Fruit fly (Drosophila melanogaster) Kc167 (cell line): ENCODE measurements around the gene CG10803.

ENCODE experiments used
- Myc ChIP-seq: fragments of >200 bp; optimal IDR thresholded peaks from 2 replicates; lab custom pipeline; 2017; ENCODE audit warnings: missing external identifiers
- Sin3A ChIP-seq: fragments of >200 bp; optimal IDR thresholded peaks from 2 replicates; lab custom pipeline; 2018; ENCODE audit warnings: missing external identifiers
- h ChIP-seq: fragments of >200 bp; optimal IDR thresholded peaks from 3 replicates; lab custom pipeline; 2018; ENCODE audit warnings: missing external identifiers
- insv ChIP-seq: fragments of >200 bp; optimal IDR thresholded peaks from 3 replicates; lab custom pipeline; 2018; ENCODE audit warnings: missing external identifiers
- psq ChIP-seq: fragments of >200 bp; optimal IDR thresholded peaks from 2 replicates; lab custom pipeline; 2017; ENCODE audit warnings: missing external identifiers
- ttk ChIP-seq: sonication (Bioruptor generic); optimal IDR thresholded peaks from 2 replicates; lab custom pipeline; 2017; ENCODE audit warnings: missing external identifiers

Gene CG10803

dm6 chrX:3485304-3485703 lies at the start of gene CG10803, which contains the start of gene CG14270:
TSS of gene CG10803 (plus strand) at chrX:3485650.
TSS of gene CG14270 (minus strand) at chrX:3485378.
- TF ChIP-seq Myc (lab: Kevin White, UChicago) (no peak), insv (lab: Kevin White, UChicago) (no peak), ttk (no peak), psq (lab: Kevin White, UChicago) (no peak), h (lab: Kevin White, UChicago) (no peak), Sin3A (no peak)

- no peak for TF ChIP-seq insv (lab: Kevin White, UChicago)
- TF ChIP-seq Myc (lab: Kevin White, UChicago), result no peak
- no peak for TF ChIP-seq psq (lab: Kevin White, UChicago)
- TF ChIP-seq Sin3A, result no peak
- no peak for TF ChIP-seq h (lab: Kevin White, UChicago)
- TF ChIP-seq ttk, result no peak
These were observed 49.7 kb upstream of the CG10803 start, which contains the start of gene CG14269 for dm6 chrX:3435707-3436106. TSS of gene CG14269 (minus strand) at chrX:3435807.

dm6 chrX:3436183-3436582 lies 49.3 kb upstream of the CG10803 start:
- TF ChIP-seq Sin3A (no peak), psq (lab: Kevin White, UChicago) (no peak), insv (lab: Kevin White, UChicago) (no peak), Myc (lab: Kevin White, UChicago) (no peak)

DNA sequence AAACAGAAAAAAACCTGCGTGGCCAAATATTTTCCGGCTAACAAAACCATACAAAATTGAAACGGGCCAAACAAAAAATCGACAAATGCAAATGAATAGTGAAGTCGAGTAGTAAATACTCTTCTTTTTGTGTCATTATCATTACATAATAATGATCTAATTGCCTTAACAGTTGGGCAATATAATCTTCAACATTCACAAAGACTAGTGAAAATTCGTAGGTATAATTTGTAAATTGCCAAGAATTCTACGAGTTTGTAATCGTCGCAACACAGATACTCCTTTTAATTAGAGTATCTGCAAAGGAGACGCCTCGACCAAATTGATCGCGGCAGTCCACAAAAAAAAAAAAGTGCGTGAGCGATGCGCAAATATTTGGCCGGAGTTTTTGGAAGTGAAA lies 48.0 kb upstream of the CG10803 start:
- TF ChIP-seq h (lab: Kevin White, UChicago) (no peak), Sin3A (no peak), psq (lab: Kevin White, UChicago) (no peak), Myc (lab: Kevin White, UChicago) (no peak), ttk (no peak), insv (lab: Kevin White, UChicago) (no peak)

DNA sequence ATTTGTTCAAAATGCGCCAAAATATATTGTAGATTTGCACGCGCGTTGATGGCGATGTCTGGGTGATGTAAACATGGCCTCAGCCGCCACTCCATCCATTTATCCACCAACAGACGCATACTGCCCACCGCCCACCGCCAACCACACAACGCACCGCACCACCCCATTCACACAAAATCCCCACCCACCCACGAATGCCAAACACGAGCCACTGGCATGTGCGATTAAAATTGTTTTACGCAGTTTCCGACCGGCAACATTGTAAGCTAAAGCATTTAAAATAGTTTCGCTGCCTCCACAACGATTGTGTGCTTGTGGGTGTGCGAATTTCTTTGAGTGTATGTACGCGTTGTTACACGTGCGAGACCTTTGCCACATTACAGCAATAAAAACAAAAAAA lies 44.9 kb upstream of the CG10803 start:
- TF ChIP-seq h (lab: Kevin White, UChicago), result no peak
- TF ChIP-seq psq (lab: Kevin White, UChicago), result no peak
- TF ChIP-seq Sin3A, result no peak
- no peak for TF ChIP-seq insv (lab: Kevin White, UChicago)
- no peak for TF ChIP-seq ttk
- no peak for TF ChIP-seq Myc (lab: Kevin White, UChicago)

DNA sequence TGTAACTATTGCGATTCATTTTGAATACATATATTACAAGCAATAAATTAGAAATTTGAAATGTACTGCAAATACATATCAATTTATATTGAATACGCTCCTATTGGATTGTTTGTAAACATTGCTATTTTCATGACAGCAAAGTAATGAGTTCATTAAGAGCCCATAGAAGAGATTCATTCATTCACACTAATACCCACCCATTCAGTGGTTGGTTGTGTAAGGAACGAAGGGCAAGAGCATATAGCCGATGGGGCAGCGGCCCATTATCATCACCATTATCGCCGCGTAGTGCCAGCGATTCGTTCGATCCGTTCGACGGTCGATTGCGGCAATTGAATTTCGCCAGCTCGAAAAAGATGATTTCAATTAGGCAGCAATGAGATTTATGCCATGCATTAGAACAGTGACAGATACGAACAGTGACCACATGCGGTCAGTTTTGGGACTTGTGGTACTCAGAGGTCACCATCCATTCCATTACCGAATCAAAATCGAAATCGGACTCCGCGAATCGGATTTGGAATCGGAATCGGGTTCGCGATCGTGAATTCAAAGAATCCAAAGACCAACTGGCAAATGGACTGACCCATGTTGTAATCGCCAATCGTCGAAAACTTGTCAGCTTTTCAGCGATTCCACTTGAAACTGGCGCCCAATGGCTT lies 42.8 kb upstream of the CG10803 start:
- no peak for TF ChIP-seq ttk

- TF ChIP-seq insv (lab: Kevin White, UChicago) (no peak), Sin3A (no peak), Myc (lab: Kevin White, UChicago) (no peak), psq (lab: Kevin White, UChicago) (no peak), ttk (no peak), h (lab: Kevin White, UChicago) (no peak)
These were observed 41.5 kb upstream of the CG10803 start for dm6 chrX:3443902-3444301.

DNA sequence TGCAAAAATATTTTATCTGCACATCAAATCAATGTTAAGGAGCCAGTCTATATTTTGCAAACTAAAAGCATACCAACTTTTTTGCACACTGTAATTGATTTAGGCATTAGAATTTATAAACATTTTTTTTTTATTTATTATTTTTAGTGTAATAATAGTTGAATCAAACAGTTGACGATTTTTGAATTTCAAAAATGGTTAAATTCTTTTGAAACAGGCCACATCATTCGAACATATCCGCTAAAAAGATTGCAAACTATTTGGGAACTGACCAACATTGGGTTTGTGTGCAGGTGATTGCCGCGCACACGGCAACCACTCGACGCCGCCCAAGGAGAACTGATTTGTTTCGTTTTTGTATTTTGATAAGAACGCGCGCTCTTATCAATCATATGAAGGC lies 40.6 kb upstream of the CG10803 start:
- TF ChIP-seq ttk, result no peak
- TF ChIP-seq Sin3A, result no peak
- no peak for TF ChIP-seq Myc (lab: Kevin White, UChicago)
- no peak for TF ChIP-seq h (lab: Kevin White, UChicago)
- no peak for TF ChIP-seq insv (lab: Kevin White, UChicago)

- TF ChIP-seq ttk, result no peak
- TF ChIP-seq h (lab: Kevin White, UChicago), result no peak
- no peak for TF ChIP-seq psq (lab: Kevin White, UChicago)
- TF ChIP-seq Myc (lab: Kevin White, UChicago), result no peak
- TF ChIP-seq Sin3A, result no peak
- no peak for TF ChIP-seq insv (lab: Kevin White, UChicago)
These were observed 39.3 kb upstream of the CG10803 start for dm6 chrX:3446157-3446556.

dm6 chrX:3446650-3447049 lies 38.8 kb upstream of the CG10803 start:
- TF ChIP-seq insv (lab: Kevin White, UChicago) (no peak), Sin3A (no peak), ttk (no peak), h (lab: Kevin White, UChicago) (no peak), Myc (lab: Kevin White, UChicago) (no peak), psq (lab: Kevin White, UChicago) (no peak)

DNA sequence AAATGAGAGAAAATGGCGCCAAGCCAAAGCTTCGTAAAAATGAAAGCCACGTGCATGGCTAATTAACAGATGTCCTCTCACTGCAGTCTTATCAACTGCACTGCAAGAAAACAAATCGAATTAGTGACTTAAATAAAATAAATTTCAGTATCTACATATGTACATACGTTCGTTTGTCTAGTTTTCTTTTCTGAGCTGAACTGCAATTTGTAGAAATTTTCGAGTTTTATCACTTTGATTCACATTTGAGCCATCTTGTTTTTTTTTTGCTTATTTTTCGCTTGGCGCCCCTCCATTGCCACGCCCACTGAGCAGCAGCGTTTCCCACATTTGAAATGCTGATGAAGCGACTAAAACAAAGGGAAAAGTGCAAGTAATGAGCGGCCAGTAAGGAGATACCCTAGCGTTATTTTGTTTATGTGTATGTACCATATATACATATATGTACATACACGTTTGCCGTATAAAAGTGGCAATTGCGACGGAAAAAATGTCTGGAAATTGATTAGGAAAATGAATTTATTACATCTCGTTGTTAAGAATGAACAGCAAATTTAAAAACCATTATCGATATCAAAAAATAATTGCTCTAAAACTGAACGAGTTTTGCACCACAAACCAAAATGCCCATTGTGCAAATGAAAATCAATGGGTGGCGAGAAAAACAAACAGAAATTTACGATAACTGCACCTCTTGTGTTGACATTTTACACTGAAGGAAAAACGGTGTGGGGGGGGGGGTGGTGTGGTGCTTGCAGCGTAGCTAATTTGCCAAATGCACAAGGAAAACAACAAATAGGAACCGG lies 37.5 kb upstream of the CG10803 start:
- TF ChIP-seq insv (lab: Kevin White, UChicago), result no peak
- no peak for TF ChIP-seq Myc (lab: Kevin White, UChicago)
- no peak for TF ChIP-seq h (lab: Kevin White, UChicago)
- TF ChIP-seq ttk, result no peak
- TF ChIP-seq psq (lab: Kevin White, UChicago), result no peak

DNA sequence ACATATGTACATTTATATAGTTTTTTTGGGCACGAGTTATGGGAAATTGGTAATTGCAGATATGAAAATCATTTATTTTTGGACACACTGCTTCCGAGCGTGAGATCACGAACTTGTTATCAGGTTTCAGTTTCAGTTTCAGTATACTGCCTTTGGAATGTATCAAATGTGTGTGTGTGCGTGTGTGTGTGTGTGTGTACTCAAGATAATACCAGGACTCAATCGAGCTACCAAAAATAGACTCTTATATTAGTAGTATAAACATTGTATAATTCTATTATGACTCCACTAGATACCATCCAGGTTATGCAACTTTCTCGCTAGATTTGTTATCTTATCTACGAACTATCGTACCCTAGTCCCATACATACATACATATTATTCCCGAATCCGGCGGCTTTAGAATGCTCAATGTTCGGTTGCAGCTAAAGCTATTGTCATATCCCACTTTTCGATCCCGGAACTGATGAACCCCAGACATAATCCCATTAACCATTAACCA lies 36.5 kb upstream of the CG10803 start, which contains the start of gene CG12535:
Gene CG12535 (minus strand): TSS at position 51 of the 502 bp plus-strand sequence.
- TF ChIP-seq Myc (lab: Kevin White, UChicago) (no peak), insv (lab: Kevin White, UChicago) (no peak), h (lab: Kevin White, UChicago) (no peak), psq (lab: Kevin White, UChicago) (no peak), Sin3A (no peak), ttk (no peak)
